Worm (Caenorhabditis elegans): ENCODE results near the gene exos-9.

- no peak for TF ChIP-seq efl-1 (GFP tag; optimal IDR thresholded peaks at IDR 0.05)
- TF ChIP-seq snpc-1.3 (tag; optimal IDR thresholded peaks at IDR 0.05; ENCODE audit: insufficient read depth) = no peak
- TF ChIP-seq Y56A3A.18 (GFP tag; IDR thresholded peaks at IDR 0.05) = no peak
- no peak for TF ChIP-seq F39B2.1 (GFP tag; IDR thresholded peaks at IDR 0.05)
- TF ChIP-seq unc-62 (GFP tag; optimal IDR thresholded peaks at IDR 0.05) = no peak
- TF ChIP-seq sea-2 (GFP tag; IDR thresholded peaks at IDR 0.05) = no peak
- TF ChIP-seq him-1 (tag; optimal IDR thresholded peaks at IDR 0.05) = no peak
- no peak for TF ChIP-seq tbx-9 (tag; optimal IDR thresholded peaks at IDR 0.05; ENCODE audit: borderline replicate concordance)
- no peak for TF ChIP-seq nhr-120 (GFP tag; IDR thresholded peaks at IDR 0.05)
- TF ChIP-seq nhr-80 (tag; optimal IDR thresholded peaks at IDR 0.05) = no peak
- no peak for TF ChIP-seq F10E7.11 (tag; optimal IDR thresholded peaks at IDR 0.05)
- no peak for TF ChIP-seq nhr-90 (tag; optimal IDR thresholded peaks at IDR 0.05)
- TF ChIP-seq snpc-4 (GFP tag; optimal IDR thresholded peaks at IDR 0.05) = no peak
- no peak for TF ChIP-seq snpc-4 (tag; optimal IDR thresholded peaks at IDR 0.05)
- TF ChIP-seq T26A5.8 (tag; optimal IDR thresholded peaks at IDR 0.05) = no peak
Observed at ce11 chrIII:7170090-7170489, 27.8 kb downstream of the exos-9 start.
